Worm (Caenorhabditis elegans) whole organism, early embryonic: Measurements from ENCODE around the gene fbxb-111.

Experiments used
- B0310.2 ChIP-seq: sonication (generic microtip); optimal IDR thresholded peaks from 2 replicates; lab custom pipeline; 2016; ENCODE audit warnings: mild to moderate bottlenecking, missing genetic modification characterization, missing compliant biosample characterization
- F13C5.2 ChIP-seq: sonication (generic microtip); optimal IDR thresholded peaks from 2 replicates; lab custom pipeline; 2017; ENCODE audit warnings: mild to moderate bottlenecking, missing genetic modification characterization, inconsistent platforms, missing compliant biosample characterization
- aly-1 ChIP-seq: sonication (generic microtip); optimal IDR thresholded peaks from 2 replicates; lab custom pipeline; 2016; ENCODE audit warnings: missing genetic modification characterization, missing compliant biosample characterization
- ama-1 ChIP-seq: fragments of 150-350 bp; optimal IDR thresholded peaks from 2 replicates; lab custom pipeline; 2014
- ceh-13 ChIP-seq: fragments of 200-800 bp; sonication (Bioruptor generic); optimal IDR thresholded peaks from 2 replicates; lab custom pipeline; 2018; ENCODE audit warnings: mild to moderate bottlenecking, missing genetic modification characterization, missing compliant biosample characterization
- ceh-36 ChIP-seq: sonication (generic microtip); optimal IDR thresholded peaks from 2 replicates; lab custom pipeline; 2016; ENCODE audit warnings: missing genetic modification characterization, inconsistent platforms, missing compliant biosample characterization
- ets-7 ChIP-seq: sonication (generic microtip); optimal IDR thresholded peaks from 2 replicates; lab custom pipeline; 2016; ENCODE audit warnings: missing genotype, missing genetic modification characterization, missing compliant biosample characterization
- flt-1 ChIP-seq: fragments of 200-800 bp; sonication (Bioruptor generic); IDR thresholded peaks from 2 replicates; pipeline ENCODE4 v1.3.6; 2022; ENCODE audit warnings: missing genetic modification characterization, missing compliant biosample characterization
- hmbx-1 ChIP-seq: sonication (generic microtip); optimal IDR thresholded peaks from 2 replicates; lab custom pipeline; 2016; ENCODE audit warnings: mild to moderate bottlenecking, missing genetic modification characterization, missing compliant biosample characterization
- hmg-4 ChIP-seq: fragments of 200-800 bp; sonication (Bioruptor generic); optimal IDR thresholded peaks from 2 replicates; lab custom pipeline; 2018; ENCODE audit warnings: mild to moderate bottlenecking, missing genetic modification characterization, missing compliant biosample characterization
- hnd-1 ChIP-seq: sonication (generic microtip); optimal IDR thresholded peaks from 2 replicates; lab custom pipeline; 2016; ENCODE audit warnings: missing genetic modification characterization, missing compliant biosample characterization
- pes-1 ChIP-seq: fragments of 200-800 bp; sonication (Bioruptor generic); IDR thresholded peaks from 2 replicates; pipeline ENCODE4 v1.3.6; 2022; ENCODE audit warnings: missing genetic modification reagents, missing genetic modification characterization, missing compliant biosample characterization
- scrt-1 ChIP-seq: fragments of 200-800 bp; sonication (Bioruptor generic); IDR thresholded peaks from 2 replicates; pipeline ENCODE4 v1.3.6; 2022; ENCODE audit warnings: missing genetic modification characterization, missing compliant biosample characterization
- sea-1 ChIP-seq: fragments of 200-800 bp; sonication (Bioruptor generic); conservative IDR thresholded peaks from 2 replicates; pipeline ENCODE4 v1.3.6; 2022; ENCODE audit warnings: missing genetic modification characterization, missing compliant biosample characterization
- tbx-11 ChIP-seq: fragments of 200-800 bp; sonication (Bioruptor generic); IDR thresholded peaks from 2 replicates; pipeline ENCODE4 v1.3.6; 2022; ENCODE audit warnings: missing genetic modification characterization, missing compliant biosample characterization
- tbx-37 ChIP-seq: fragments of 200-800 bp; sonication (Bioruptor generic); conservative IDR thresholded peaks from 2 replicates; pipeline ENCODE4 v1.3.6; 2022; ENCODE audit warnings: missing genetic modification reagents, missing genetic modification characterization, missing compliant biosample characterization
- tra-4 ChIP-seq: sonication (generic microtip); optimal IDR thresholded peaks from 2 replicates; lab custom pipeline; 2017; ENCODE audit warnings: missing genetic modification characterization, missing compliant biosample characterization

fbxb-111 gene

DNA sequence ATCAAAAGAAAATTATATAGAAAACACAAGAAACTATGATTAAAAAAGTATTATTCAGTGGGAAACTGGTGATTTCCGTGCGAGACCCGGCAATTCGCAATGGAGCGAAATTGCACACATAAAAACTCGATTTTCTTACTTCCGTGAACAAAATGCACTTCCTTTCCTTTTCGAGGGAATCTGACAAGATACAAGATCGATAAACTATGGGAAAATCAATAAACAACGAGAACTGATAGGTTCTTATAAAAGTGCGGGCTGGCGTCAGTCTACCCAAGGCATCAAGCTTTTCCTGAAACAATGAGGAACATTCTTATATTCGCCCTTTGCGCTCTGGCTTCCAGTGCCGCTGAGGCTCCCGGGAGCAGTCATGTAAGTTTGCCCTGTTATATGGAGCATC is 21.8 kb downstream of the fbxb-111 start, which contains the start of gene F29A7.3:
F29A7.3 (plus strand) TSS at position 301 of the 400 bp plus-strand sequence.
- no peak for TF ChIP-seq ceh-13 (GFP tag; lab: Kevin White, UChicago)
- no peak for TF ChIP-seq ama-1
- no peak for TF ChIP-seq B0310.2

DNA sequence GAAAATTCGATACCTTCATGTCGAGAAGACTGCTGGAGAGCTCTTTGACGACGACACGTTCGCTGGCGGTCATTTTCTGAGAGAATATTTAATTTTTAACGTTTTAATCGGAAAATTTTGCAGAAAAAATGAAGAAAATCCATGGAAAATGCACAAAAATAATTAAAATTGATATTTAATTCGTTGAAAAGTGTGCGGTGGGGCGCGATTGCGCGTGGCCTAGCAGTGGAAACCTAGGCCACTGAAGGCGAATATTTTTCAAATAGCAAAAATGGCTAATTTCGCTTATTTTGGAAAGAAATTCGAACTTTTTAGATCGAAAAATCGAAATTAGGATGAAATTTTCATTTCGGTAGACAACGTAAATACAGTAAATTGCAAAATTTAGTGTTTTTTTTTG is 22.3 kb downstream of the fbxb-111 start, which contains the start of gene F29A7.6:
F29A7.6 (minus strand) TSS at position 76 of the 400 bp plus-strand sequence.
- TF ChIP-seq ama-1 = no peak
- no peak for TF ChIP-seq B0310.2
- TF ChIP-seq ets-7 (tag; lab: Kevin White, UChicago) = no peak
- TF ChIP-seq tbx-11 (GFP tag; lab: Robert Waterston, UW) = no peak
- no peak for TF ChIP-seq ceh-13 (GFP tag; lab: Kevin White, UChicago)
- no peak for TF ChIP-seq scrt-1 (GFP tag; lab: Robert Waterston, UW)
- TF ChIP-seq pes-1 = 0 out of 2 replicates have a peak, but pooled peaks have one; percentile 58
- TF ChIP-seq hnd-1 = no peak
- no peak; the same call in 1 of the 2 replicates for TF ChIP-seq sea-1

ce11 chrII:2751278-2751677 is 23.5 kb downstream of the fbxb-111 start:
- TF ChIP-seq F13C5.2 (tag; lab: Kevin White, UChicago) (no peak), tbx-11 (GFP tag; lab: Robert Waterston, UW) (no peak), B0310.2 (no peak), ets-7 (tag; lab: Kevin White, UChicago) (no peak), hmg-4 (GFP tag; lab: Kevin White, UChicago) (no peak)

DNA sequence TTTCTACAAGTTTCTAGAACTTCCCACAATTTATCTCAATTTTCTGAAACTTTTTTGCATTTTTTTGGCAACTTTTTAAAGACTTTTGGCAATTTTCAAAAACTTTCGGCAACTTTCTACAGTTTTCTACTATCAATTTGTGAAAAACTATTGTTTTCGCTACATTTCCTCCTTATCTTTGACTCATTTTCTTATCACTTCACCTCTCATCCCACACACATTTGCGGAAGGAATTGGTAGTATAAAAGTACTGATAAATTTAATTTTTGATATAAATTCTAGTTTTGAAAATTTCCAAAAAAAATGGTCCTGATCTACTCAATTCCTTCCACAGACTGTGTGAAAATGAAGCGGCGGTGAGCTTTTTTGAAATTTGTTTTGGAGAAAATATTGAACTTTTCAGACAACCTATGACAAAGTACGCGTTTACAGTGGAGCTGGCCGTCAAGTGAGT is 25.2 kb downstream of the fbxb-111 start, which contains the start of gene F29A7.4:
F29A7.4 (plus strand) TSS at position 404 of the 454 bp plus-strand sequence.
- TF ChIP-seq hnd-1 (no peak), tra-4 (no peak), aly-1 (tag; lab: Kevin White, UChicago) (no peak), ets-7 (tag; lab: Kevin White, UChicago) (no peak), scrt-1 (GFP tag; lab: Robert Waterston, UW) (no peak)

- TF ChIP-seq sea-1 (no peak), hnd-1 (no peak), tra-4 (no peak), tbx-11 (GFP tag; lab: Robert Waterston, UW) (no peak), aly-1 (tag; lab: Kevin White, UChicago) (no peak), pes-1 (no peak), ets-7 (tag; lab: Kevin White, UChicago) (no peak), ceh-13 (GFP tag; lab: Kevin White, UChicago) (no peak), hmg-4 (GFP tag; lab: Kevin White, UChicago) (no peak)
Measured at ce11 chrII:2747956-2748621, 26.7 kb downstream of the fbxb-111 start.

DNA sequence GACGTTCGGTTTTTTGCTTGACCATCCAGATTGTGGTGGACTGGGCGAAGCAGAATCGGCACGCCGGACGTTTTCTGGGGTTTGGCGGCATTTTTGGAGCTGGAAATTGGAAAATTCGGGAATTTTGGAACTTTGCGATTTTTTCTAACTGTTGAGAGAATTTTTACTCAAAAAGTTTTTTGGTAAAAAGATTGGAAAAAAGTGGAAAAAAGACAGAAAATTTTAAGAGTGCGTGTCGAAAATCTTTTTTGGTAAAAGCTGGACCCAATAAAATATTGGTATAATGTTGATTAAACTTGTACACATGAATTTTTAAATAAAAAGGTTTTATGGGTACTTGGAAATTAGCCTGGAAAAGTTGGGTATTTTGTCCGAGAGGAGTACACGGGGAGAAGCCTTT is 32.6 kb downstream of the fbxb-111 start, which contains the start of gene T05A8.7:
T05A8.7 (minus strand) TSS at position 101 of the 400 bp plus-strand sequence.
- TF ChIP-seq tbx-11 (GFP tag; lab: Robert Waterston, UW) (no peak), aly-1 (tag; lab: Kevin White, UChicago) (no peak), hmbx-1 (tag; lab: Kevin White, UChicago) (no peak), tra-4 (no peak), tbx-37 (no peak), hnd-1 (no peak), ceh-36 (tag; lab: Kevin White, UChicago) (no peak), flt-1 (GFP tag; lab: Robert Waterston, UW) (no peak), B0310.2 (no peak), scrt-1 (GFP tag; lab: Robert Waterston, UW) (no peak), ets-7 (tag; lab: Kevin White, UChicago) (no peak), pes-1 (no peak), hmg-4 (GFP tag; lab: Kevin White, UChicago) (no peak), ceh-13 (GFP tag; lab: Kevin White, UChicago) (no peak)

ce11 chrII:2741405-2741804 is 33.4 kb downstream of the fbxb-111 start:
- TF ChIP-seq scrt-1 (GFP tag; lab: Robert Waterston, UW) (0 out of 2 replicates have a peak, but pooled peaks have one; percentile 47), hmbx-1 (tag; lab: Kevin White, UChicago) (no peak)

DNA sequence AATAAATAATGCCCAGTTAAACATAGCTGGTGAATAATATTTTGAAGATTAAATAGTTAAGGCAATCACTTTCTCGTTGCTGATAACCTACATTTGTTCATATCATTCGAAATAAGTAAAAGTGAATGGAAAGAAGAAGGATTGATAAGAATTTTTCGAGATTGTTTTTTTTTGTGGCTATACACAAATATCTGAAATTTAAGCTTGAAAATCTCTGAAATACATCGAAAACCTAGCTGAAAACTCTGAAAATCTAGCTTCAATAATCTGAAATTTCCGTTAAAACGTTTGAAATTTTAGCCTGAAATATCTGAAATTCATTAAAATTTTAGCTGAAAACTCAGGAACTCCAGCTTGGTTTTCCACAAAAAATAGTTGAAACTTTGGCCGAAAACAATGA is 35.2 kb downstream of the fbxb-111 start, which contains the start of gene T05A8.6:
T05A8.6 (minus strand) TSS at position 101 of the 400 bp plus-strand sequence.
- no peak for TF ChIP-seq B0310.2
- no peak for TF ChIP-seq F13C5.2 (tag; lab: Kevin White, UChicago)
- no peak for TF ChIP-seq hnd-1
- TF ChIP-seq ceh-36 (tag; lab: Kevin White, UChicago) = no peak
- no peak for TF ChIP-seq tbx-37
- no peak for TF ChIP-seq pes-1
- no peak for TF ChIP-seq tbx-11 (GFP tag; lab: Robert Waterston, UW)
- no peak for TF ChIP-seq hmbx-1 (tag; lab: Kevin White, UChicago)

- TF ChIP-seq scrt-1 (GFP tag; lab: Robert Waterston, UW) = no peak
- TF ChIP-seq hmbx-1 (tag; lab: Kevin White, UChicago) = no peak
- no peak for TF ChIP-seq sea-1
- no peak for TF ChIP-seq ceh-13 (GFP tag; lab: Kevin White, UChicago)
- no peak for TF ChIP-seq pes-1
- TF ChIP-seq tbx-11 (GFP tag; lab: Robert Waterston, UW) = no peak
- no peak for TF ChIP-seq F13C5.2 (tag; lab: Kevin White, UChicago)
- TF ChIP-seq tbx-37 = no peak
- TF ChIP-seq B0310.2 = no peak
- TF ChIP-seq ceh-36 (tag; lab: Kevin White, UChicago) = no peak
- TF ChIP-seq ets-7 (tag; lab: Kevin White, UChicago) = no peak
- TF ChIP-seq hmg-4 (GFP tag; lab: Kevin White, UChicago) = no peak
- no peak for TF ChIP-seq hnd-1
- TF ChIP-seq tra-4 = no peak
- no peak for TF ChIP-seq aly-1 (tag; lab: Kevin White, UChicago)
- TF ChIP-seq ama-1 = no peak
- no peak for TF ChIP-seq flt-1 (GFP tag; lab: Robert Waterston, UW)
Measured at ce11 chrII:2736938-2737337, 37.9 kb downstream of the fbxb-111 start.
